Fruit fly (Drosophila melanogaster): ENCODE results near the gene CG12708.

Gene CG12708

DNA sequence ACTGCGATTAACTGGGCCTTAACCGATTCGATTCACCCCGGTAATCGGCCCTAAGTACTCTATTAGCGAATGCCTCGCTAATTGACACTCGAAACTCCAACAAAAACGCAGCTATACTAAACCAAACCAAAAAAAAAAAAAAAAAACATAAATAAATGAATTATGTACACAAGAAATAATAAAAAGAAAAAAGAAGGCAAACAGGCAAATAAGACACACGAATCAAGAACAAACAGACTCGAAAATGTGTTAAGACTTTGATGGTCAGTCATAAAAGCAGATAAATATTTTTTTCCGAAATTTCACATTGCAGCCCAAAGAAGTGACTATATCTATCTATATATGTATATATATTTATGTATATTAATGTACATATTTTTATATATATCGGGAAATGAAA lies 35.3 kb upstream of the CG12708 start (continued):
- peak; percentile 59 for TF ChIP-seq sens (GFP tag)
- peak; percentile 51; the same call in 1 of the 2 replicates for TF ChIP-seq seq (GFP tag; IDR thresholded peaks at IDR 0.05)
- no peak for TF ChIP-seq CG7357 (GFP tag; IDR thresholded peaks at IDR 0.05)
- peak; percentile 39 for TF ChIP-seq PHDP (tag; optimal IDR thresholded peaks at IDR 0.05)
- peak; percentile 28 for TF ChIP-seq Fer3 (tag; optimal IDR thresholded peaks at IDR 0.05)
- peak; percentile 14 for TF ChIP-seq Blimp-1 (GFP tag; optimal IDR thresholded peaks at IDR 0.05)
- peak; percentile 13 for TF ChIP-seq CG11504 (tag; optimal IDR thresholded peaks at IDR 0.05)
- no peak for TF ChIP-seq insv (GFP tag; optimal IDR thresholded peaks at IDR 0.05)
- TF ChIP-seq gem (tag; optimal IDR thresholded peaks at IDR 0.05), result peak; percentile 36
- peak; percentile 15 for TF ChIP-seq unpg (GFP tag; optimal IDR thresholded peaks at IDR 0.05)
- TF ChIP-seq zen2 (GFP tag; IDR thresholded peaks at IDR 0.05; ENCODE audit: partially characterized antibody), result no peak
- peak; percentile 13 for TF ChIP-seq Sox100B (GFP tag; optimal IDR thresholded peaks at IDR 0.05)
- peak; percentile 38 for TF ChIP-seq ATbp (GFP tag; optimal IDR thresholded peaks at IDR 0.05)
- no peak for TF ChIP-seq cwo (GFP tag; optimal IDR thresholded peaks at IDR 0.05)
- TF ChIP-seq fd3F (GFP tag; optimal IDR thresholded peaks at IDR 0.05), result peak; percentile 16
- TF ChIP-seq CG15696 (tag; optimal IDR thresholded peaks at IDR 0.05), result peak; percentile 7
- no peak for TF ChIP-seq CG10979 (tag; optimal IDR thresholded peaks at IDR 0.05)
- peak; percentile 22 for TF ChIP-seq CG3281 (GFP tag; optimal IDR thresholded peaks at IDR 0.05)
- peak; percentile 54 for TF ChIP-seq CG13296 (GFP tag; optimal IDR thresholded peaks at IDR 0.05)
- no peak for TF ChIP-seq hkb (optimal IDR thresholded peaks at IDR 0.05)
- peak; percentile 24; the same call in 1 of the 2 replicates for TF ChIP-seq hkb (GFP tag; IDR thresholded peaks at IDR 0.05)
- TF ChIP-seq CG13424 (tag; optimal IDR thresholded peaks at IDR 0.05), result peak; percentile 8
- peak; percentile 4 for TF ChIP-seq dmrt99B (tag; optimal IDR thresholded peaks at IDR 0.05)
- TF ChIP-seq Meics (GFP tag; optimal IDR thresholded peaks at IDR 0.05), result peak; percentile 15
- peak; percentile 24 for TF ChIP-seq CG15514 (GFP tag; optimal IDR thresholded peaks at IDR 0.05)
- no peak for TF ChIP-seq CG7271 (tag; optimal IDR thresholded peaks at IDR 0.05)
- peak; percentile 40 for TF ChIP-seq CG15269 (tag; optimal IDR thresholded peaks at IDR 0.05)
- peak; percentile 55 for TF ChIP-seq CG2678 (tag; optimal IDR thresholded peaks at IDR 0.05)
- peak; percentile 20 for TF ChIP-seq Hmr (GFP tag; optimal IDR thresholded peaks at IDR 0.05)
- no peak for TF ChIP-seq Xbp1 (GFP tag; optimal IDR thresholded peaks at IDR 0.05)
- no peak for TF ChIP-seq D19A (tag; optimal IDR thresholded peaks at IDR 0.05)
- peak; percentile 4 for TF ChIP-seq CG1233 (GFP tag; optimal IDR thresholded peaks at IDR 0.05)
- TF ChIP-seq Atf6 (GFP tag; IDR thresholded peaks at IDR 0.05), result peak; percentile 43; the same call in 1 of the 2 replicates

DNA sequence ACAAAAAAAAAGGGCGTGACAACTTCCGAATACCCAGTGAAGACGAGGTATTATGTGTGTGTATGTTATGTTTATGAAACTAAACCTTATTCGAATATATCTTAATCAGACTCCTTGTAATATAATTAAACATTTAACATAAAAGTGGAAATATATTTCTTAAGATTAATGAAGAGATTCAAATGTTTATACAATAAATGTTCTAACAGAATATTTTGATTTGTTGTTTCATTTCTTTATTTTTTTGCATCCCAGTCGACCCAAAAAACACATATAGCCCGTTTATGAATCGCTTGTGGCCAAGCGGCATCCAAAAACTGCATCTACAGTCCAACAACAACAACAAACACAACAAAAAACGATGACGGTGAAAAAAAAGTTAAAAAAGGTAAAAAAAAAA lies 33.2 kb upstream of the CG12708 start:
- peak; percentile 46 for TF ChIP-seq nom (GFP tag; optimal IDR thresholded peaks at IDR 0.05)
- peak in 1 of 2 experiments; percentile 27 for TF ChIP-seq bsh (GFP tag; optimal IDR thresholded peaks at IDR 0.05)
- no peak for TF ChIP-seq Blimp-1 (GFP tag; optimal IDR thresholded peaks at IDR 0.05)

dm6 chrX:15643210-15643609 lies 32.1 kb upstream of the CG12708 start:
- TF ChIP-seq tx (GFP tag; optimal IDR thresholded peaks at IDR 0.05) (no peak), sr (GFP tag; IDR thresholded peaks at IDR 0.05) (peak; percentile 67; the same call in 1 of the 3 replicates), Myb (GFP tag; optimal IDR thresholded peaks at IDR 0.05) (no peak), CTCF (GFP tag; optimal IDR thresholded peaks at IDR 0.05) (no peak), CG4820 (GFP tag; optimal IDR thresholded peaks at IDR 0.05) (no peak), caup (GFP tag; optimal IDR thresholded peaks at IDR 0.05; ENCODE audit: severe bottlenecking) (no peak), bigmax (GFP tag; optimal IDR thresholded peaks at IDR 0.05) (no peak), crol (GFP tag; IDR thresholded peaks at IDR 0.05) (0 out of 2 replicates have a peak, but pooled peaks have one; percentile 31), ftz-f1 (GFP tag; optimal IDR thresholded peaks at IDR 0.05) (peak; percentile 71), Pdp1 (GFP tag; optimal IDR thresholded peaks at IDR 0.05) (no peak), CG12942 (GFP tag; optimal IDR thresholded peaks at IDR 0.05) (no peak), CG1832 (GFP tag; optimal IDR thresholded peaks at IDR 0.05) (no peak), ind (GFP tag; optimal IDR thresholded peaks at IDR 0.05) (no peak), CG8359 (GFP tag; optimal IDR thresholded peaks at IDR 0.05; ENCODE audit: borderline replicate concordance) (peak; percentile 96)
